Fruit fly (Drosophila melanogaster) whole organism, embryonic: Measurements from ENCODE around the gene Ir25a.
A peak's percentile ranks its signal among the peaks of the same experiment; 100 is the strongest.

Experiments
- BEAF-32 ChIP-seq: fragments of 200-800 bp; sonication (Bioruptor generic); optimal IDR thresholded peaks from 3 replicates; lab custom pipeline; 2017; ENCODE audit warnings: missing biosample characterization, missing genetic modification characterization, mild to moderate bottlenecking, moderate library complexity, missing genetic modification reagents
- Bgb ChIP-seq: fragments of 200-800 bp; sonication (Bioruptor generic); IDR thresholded peaks from 2 replicates; pipeline ENCODE4 v1.3.6; 2022; ENCODE audit warnings: missing biosample characterization, missing genetic modification characterization; ENCODE audit not compliant: partially characterized antibody
- CG10267 ChIP-seq: fragments of 200-800 bp; sonication (Bioruptor generic); optimal IDR thresholded peaks from 2 replicates; lab custom pipeline; 2018; ENCODE audit warnings: missing biosample characterization, mild to moderate bottlenecking, missing genetic modification characterization, moderate library complexity
- CG11398 ChIP-seq: fragments of 200-800 bp; sonication (Bioruptor generic); optimal IDR thresholded peaks from 2 replicates; lab custom pipeline; 2016; ENCODE audit warnings: missing biosample characterization, missing genetic modification characterization
- CG13123 ChIP-seq: fragments of 200-800 bp; sonication (Bioruptor generic); optimal IDR thresholded peaks from 2 replicates; lab custom pipeline; 2016; ENCODE audit warnings: missing biosample characterization, missing genetic modification characterization
- CG14441 ChIP-seq: fragments of 200-800 bp; sonication (Bioruptor generic); IDR thresholded peaks from 2 replicates; pipeline ENCODE4 v1.3.6; 2022; ENCODE audit warnings: missing biosample characterization, missing genetic modification characterization
- CG2116 ChIP-seq: fragments of 200-800 bp; sonication (Bioruptor generic); optimal IDR thresholded peaks from 3 replicates; lab custom pipeline; 2018; ENCODE audit warnings: missing biosample characterization, mild to moderate bottlenecking, missing genetic modification characterization
- CG31441 ChIP-seq: fragments of 200-800 bp; sonication (Bioruptor generic); IDR thresholded peaks from 2 replicates; pipeline ENCODE4 v1.3.6; 2022; ENCODE audit warnings: missing biosample characterization, missing genetic modification characterization
- CG3407 ChIP-seq: fragments of 200-800 bp; sonication (Bioruptor generic); optimal IDR thresholded peaks from 2 replicates; lab custom pipeline; 2018; ENCODE audit warnings: missing biosample characterization, mild to moderate bottlenecking, missing genetic modification characterization
- CG6791 ChIP-seq: fragments of 200-800 bp; sonication (Bioruptor generic); IDR thresholded peaks from 3 replicates; pipeline ENCODE4 v1.3.6; 2022; ENCODE audit warnings: missing biosample characterization, missing genetic modification characterization; ENCODE audit not compliant: partially characterized antibody
- CG7963 ChIP-seq: fragments of 200-800 bp; sonication (Bioruptor generic); IDR thresholded peaks from 3 replicates; pipeline ENCODE4 v1.3.6; 2022; ENCODE audit warnings: missing biosample characterization, missing genetic modification characterization; ENCODE audit not compliant: partially characterized antibody
- Camta ChIP-seq: fragments of 200-800 bp; sonication (Bioruptor generic); optimal IDR thresholded peaks from 2 replicates; lab custom pipeline; 2016; ENCODE audit warnings: missing biosample characterization, missing genetic modification characterization
- Doc2 ChIP-seq: fragments of 200-800 bp; sonication (Bioruptor generic); IDR thresholded peaks from 2 replicates; pipeline ENCODE4 v1.3.6; 2022; ENCODE audit warnings: missing biosample characterization, missing genetic modification characterization
- Doc3 ChIP-seq: fragments of 200-800 bp; sonication (Bioruptor generic); IDR thresholded peaks from 3 replicates; pipeline ENCODE4 v1.3.6; 2022; ENCODE audit warnings: missing biosample characterization, missing genetic modification characterization; ENCODE audit not compliant: partially characterized antibody
- Dp ChIP-seq: fragments of 200-800 bp; sonication (Bioruptor generic); optimal IDR thresholded peaks from 2 replicates; lab custom pipeline; 2018; ENCODE audit warnings: missing biosample characterization, mild to moderate bottlenecking, missing genetic modification characterization, moderate library complexity
- Dref ChIP-seq: fragments of 200-800 bp; sonication (Bioruptor generic); IDR thresholded peaks from 2 replicates; pipeline ENCODE4 v1.3.6; 2022; ENCODE audit warnings: missing biosample characterization, missing genetic modification characterization
- E2f2 ChIP-seq: fragments of 200-800 bp; sonication (Bioruptor generic); IDR thresholded peaks from 2 replicates; pipeline ENCODE4 v1.3.6; 2022; ENCODE audit warnings: missing biosample characterization, missing genetic modification characterization
- GATAe ChIP-seq: fragments of 200-800 bp; sonication (Bioruptor generic); conservative IDR thresholded peaks from 2 replicates; pipeline ENCODE4 v1.3.6; 2022; ENCODE audit warnings: missing biosample characterization, missing genetic modification characterization
- HmgZ ChIP-seq: fragments of 200-800 bp; sonication (Bioruptor generic); optimal IDR thresholded peaks from 2 replicates; lab custom pipeline; 2018; ENCODE audit warnings: missing biosample characterization, mild to moderate bottlenecking, missing genetic modification characterization
- Hr78 ChIP-seq, 2 experiments: fragments of 200-800 bp in 1 of 2; fragments of >200 bp in 1 of 2; sonication (Bioruptor generic) in 1 of 2; optimal IDR thresholded peaks; 2 replicates each; lab custom pipeline; 2017 to 2019; ENCODE audit warnings: missing biosample characterization in 2 of 2, missing genetic modification characterization in 2 of 2, mild to moderate bottlenecking in 1 of 2, moderate library complexity in 1 of 2
- MBD-R2 ChIP-seq: fragments of 200-800 bp; sonication (Bioruptor generic); IDR thresholded peaks from 2 replicates; pipeline ENCODE4 v1.3.6; 2022; ENCODE audit warnings: missing biosample characterization, missing genetic modification characterization
- Mes4 ChIP-seq: fragments of 200-800 bp; sonication (Bioruptor generic); optimal IDR thresholded peaks from 2 replicates; lab custom pipeline; 2016; ENCODE audit warnings: missing biosample characterization, missing genetic modification characterization
- Oli ChIP-seq: fragments of 200-800 bp; sonication (Bioruptor generic); optimal IDR thresholded peaks from 2 replicates; lab custom pipeline; 2018; ENCODE audit warnings: missing biosample characterization, mild to moderate bottlenecking, missing genetic modification characterization, moderate library complexity
- Opbp ChIP-seq: fragments of 200-800 bp; sonication (Bioruptor generic); IDR thresholded peaks from 3 replicates; pipeline ENCODE4 v1.3.6; 2022; ENCODE audit warnings: missing biosample characterization, missing genetic modification characterization; ENCODE audit not compliant: partially characterized antibody
- Sry-δ ChIP-seq: fragments of 200-800 bp; sonication (Bioruptor generic); optimal IDR thresholded peaks from 2 replicates; lab custom pipeline; 2016; ENCODE audit warnings: missing biosample characterization, missing genetic modification characterization
- br ChIP-seq: fragments of >200 bp; optimal IDR thresholded peaks from 2 replicates; lab custom pipeline; 2017
- ci ChIP-seq: fragments of 200-800 bp; sonication (Bioruptor generic); IDR thresholded peaks from 3 replicates; pipeline ENCODE4 v1.3.6; 2022; ENCODE audit warnings: missing biosample characterization, missing genetic modification characterization
- crp ChIP-seq, 2 experiments: fragments of 200-800 bp; sonication (Bioruptor generic); optimal IDR thresholded peaks; 2 replicates in 1 of 2; 3 replicates in 1 of 2; lab custom pipeline; 2017; ENCODE audit warnings: missing biosample characterization in 2 of 2, missing genetic modification characterization in 2 of 2, mild to moderate bottlenecking in 1 of 2, moderate library complexity in 1 of 2
- danr ChIP-seq: fragments of 200-800 bp; sonication (Bioruptor generic); IDR thresholded peaks from 2 replicates; pipeline ENCODE4 v1.3.6; 2022; ENCODE audit warnings: missing biosample characterization, missing genetic modification characterization
- dimm ChIP-seq: fragments of 200-800 bp; sonication (Bioruptor generic); IDR thresholded peaks from 2 replicates; pipeline ENCODE4 v1.3.6; 2022; ENCODE audit warnings: missing biosample characterization, missing genetic modification characterization
- gro ChIP-seq: fragments of 200-800 bp; sonication (Bioruptor generic); optimal IDR thresholded peaks from 2 replicates; lab custom pipeline; 2016; ENCODE audit warnings: missing biosample characterization, missing genetic modification characterization
- gt ChIP-seq: fragments of 200-800 bp; sonication (Bioruptor generic); IDR thresholded peaks from 2 replicates; pipeline ENCODE4 v1.3.6; 2022; ENCODE audit warnings: missing biosample characterization, missing genetic modification characterization
- h ChIP-seq: fragments of >200 bp; optimal IDR thresholded peaks from 2 replicates; lab custom pipeline; 2017
- hbn ChIP-seq: fragments of 200-800 bp; sonication (Bioruptor generic); IDR thresholded peaks from 2 replicates; pipeline ENCODE4 v1.3.6; 2022; ENCODE audit warnings: missing biosample characterization, missing genetic modification characterization; ENCODE audit not compliant: partially characterized antibody
- knrl ChIP-seq: fragments of 200-800 bp; sonication (Bioruptor generic); IDR thresholded peaks from 3 replicates; pipeline ENCODE4 v1.3.6; 2022; ENCODE audit warnings: missing biosample characterization, missing genetic modification characterization; ENCODE audit not compliant: partially characterized antibody
- nerfin-1 ChIP-seq: fragments of 200-800 bp; sonication (Bioruptor generic); optimal IDR thresholded peaks from 3 replicates; lab custom pipeline; 2019; ENCODE audit warnings: missing biosample characterization, mild to moderate bottlenecking, missing genetic modification characterization, moderate library complexity
- nmo ChIP-seq: fragments of 200-800 bp; sonication (Bioruptor generic); optimal IDR thresholded peaks from 2 replicates; lab custom pipeline; 2018; ENCODE audit warnings: missing biosample characterization, mild to moderate bottlenecking, missing genetic modification characterization, moderate library complexity
- pan ChIP-seq, 4 experiments: fragments of >200 bp in 3 of 4; fragments of 200-800 bp in 1 of 4; sonication (Bioruptor generic) in 1 of 4; optimal IDR thresholded peaks in 3 of 4; IDR thresholded peaks in 1 of 4; 2 replicates each; pipeline versions ENCODE4 v1.3.6 to Lab custom; 2017 to 2022; ENCODE audit warnings: missing biosample characterization in 2 of 4, missing genetic modification characterization in 2 of 4, mixed read lengths in 1 of 4
- pzg ChIP-seq: fragments of 200-800 bp; sonication (Bioruptor generic); optimal IDR thresholded peaks from 3 replicates; lab custom pipeline; 2018; ENCODE audit warnings: missing biosample characterization, mild to moderate bottlenecking, missing genetic modification characterization, moderate library complexity
- sd ChIP-seq: fragments of 200-800 bp; sonication (Bioruptor generic); optimal IDR thresholded peaks from 3 replicates; lab custom pipeline; 2018; ENCODE audit warnings: missing biosample characterization, mild to moderate bottlenecking, missing genetic modification characterization, moderate library complexity
- sens-2 ChIP-seq: fragments of 200-800 bp; sonication (Bioruptor generic); IDR thresholded peaks from 2 replicates; pipeline ENCODE4 v1.3.6; 2022; ENCODE audit warnings: missing biosample characterization, missing genetic modification characterization
- slp2 ChIP-seq: fragments of 200-800 bp; sonication (Bioruptor generic); optimal IDR thresholded peaks from 2 replicates; lab custom pipeline; 2016; ENCODE audit warnings: missing biosample characterization, missing genetic modification characterization
- so ChIP-seq: fragments of 200-800 bp; sonication (Bioruptor generic); IDR thresholded peaks from 3 replicates; pipeline ENCODE4 v1.3.6; 2022; ENCODE audit warnings: missing biosample characterization, missing genetic modification characterization
- stwl ChIP-seq: fragments of 200-800 bp; sonication (Bioruptor generic); optimal IDR thresholded peaks from 3 replicates; lab custom pipeline; 2018; ENCODE audit warnings: missing biosample characterization, mild to moderate bottlenecking, missing genetic modification characterization, moderate library complexity
- sug ChIP-seq: fragments of 200-800 bp; optimal IDR thresholded peaks from 2 replicates; lab custom pipeline; 2019; ENCODE audit warnings: missing biosample characterization, mild to moderate bottlenecking, missing genetic modification characterization, moderate library complexity
- tna ChIP-seq: fragments of 200-800 bp; sonication (Bioruptor generic); IDR thresholded peaks from 2 replicates; pipeline ENCODE4 v1.3.6; 2022; ENCODE audit warnings: missing biosample characterization, missing genetic modification characterization; ENCODE audit not compliant: partially characterized antibody
- unc-4 ChIP-seq: fragments of 200-800 bp; sonication (Bioruptor generic); IDR thresholded peaks from 2 replicates; pipeline ENCODE4 v1.3.6; 2022; ENCODE audit warnings: missing biosample characterization, missing genetic modification characterization; ENCODE audit not compliant: partially characterized antibody
- usp ChIP-seq: fragments of >200 bp; optimal IDR thresholded peaks from 2 replicates; lab custom pipeline; 2017; ENCODE audit warnings: missing biosample characterization, missing genetic modification characterization

The Ir25a gene

dm6 chr2L:4819995-4820394 is 15.1 kb downstream of the Ir25a start (continued):
- TF ChIP-seq CG14441 (GFP tag; lab: Robert Waterston, UW): no peak
- no peak for TF ChIP-seq so (GFP tag; lab: Robert Waterston, UW)
- no peak for TF ChIP-seq h (lab: Kevin White, UChicago)
- no peak for TF ChIP-seq Camta (GFP tag; lab: Kevin White, UChicago)
- no peak for TF ChIP-seq dimm (GFP tag; lab: Robert Waterston, UW)
- peak; percentile 11; the same call in 1 of the 3 replicates for TF ChIP-seq ci (GFP tag; lab: Robert Waterston, UW)
- TF ChIP-seq Doc2 (GFP tag; lab: Robert Waterston, UW): no peak
- no peak for TF ChIP-seq gt (GFP tag; lab: Robert Waterston, UW)
- TF ChIP-seq GATAe: no peak
- no peak for TF ChIP-seq Mes4 (GFP tag; lab: Kevin White, UChicago)
- TF ChIP-seq CG11398: no peak
- no peak for TF ChIP-seq CG3407 (GFP tag; lab: Kevin White, UChicago)
- no peak for TF ChIP-seq CG13123
- TF ChIP-seq sens-2 (GFP tag; lab: Robert Waterston, UW): no peak
- no peak for TF ChIP-seq nerfin-1 (tag; lab: Kevin White, UChicago)

- peak; percentile 4 for TF ChIP-seq sug
- TF ChIP-seq Dref: peak; percentile 66
- peak; percentile 25 for TF ChIP-seq Sry-δ
- no peak for TF ChIP-seq br (lab: Kevin White, UChicago)
- TF ChIP-seq gro: peak; percentile 4
- TF ChIP-seq CG7963 (GFP tag; lab: Robert Waterston, UW): 0 out of 3 replicates have a peak, but pooled peaks have one; percentile 43
- peak; percentile 89 for TF ChIP-seq stwl (tag; lab: Kevin White, UChicago)
- no peak for TF ChIP-seq CG31441 (GFP tag; lab: Robert Waterston, UW)
- TF ChIP-seq CG2116 (GFP tag; lab: Kevin White, UChicago): peak; percentile 41
- 0 out of 3 replicates have a peak, but pooled peaks have one; percentile 13 for TF ChIP-seq Opbp
- peak; percentile 28 for TF ChIP-seq BEAF-32 (GFP tag; lab: Kevin White, UChicago)
- no peak for TF ChIP-seq slp2 (GFP tag; lab: Kevin White, UChicago)
- TF ChIP-seq tna: 0 out of 2 replicates have a peak, but pooled peaks have one; percentile 50
- peak; percentile 48; the same call in 1 of the 2 replicates for TF ChIP-seq Bgb (GFP tag; lab: Robert Waterston, UW)
- TF ChIP-seq usp: no peak
- TF ChIP-seq danr (GFP tag; lab: Robert Waterston, UW): no peak
- peak; percentile 14 for TF ChIP-seq nerfin-1 (tag; lab: Kevin White, UChicago)
- no peak for TF ChIP-seq Oli (tag; lab: Kevin White, UChicago)
- TF ChIP-seq E2f2 (GFP tag; lab: Robert Waterston, UW): peak; percentile 97
- TF ChIP-seq Dp (GFP tag; lab: Kevin White, UChicago): peak; percentile 95
- TF ChIP-seq pzg (GFP tag; lab: Kevin White, UChicago): peak; percentile 89
- peak; percentile 43; the same call in 1 of the 2 replicates for TF ChIP-seq unc-4
- TF ChIP-seq HmgZ: peak; percentile 30
- peak; percentile 80 for TF ChIP-seq MBD-R2
- TF ChIP-seq nmo (GFP tag; lab: Kevin White, UChicago): peak; percentile 8
- TF ChIP-seq CG10267 (tag; lab: Kevin White, UChicago): peak; percentile 58
- peak; percentile 33; the same call in 1 of the 2 replicates for TF ChIP-seq hbn (GFP tag; lab: Robert Waterston, UW)
- no peak for TF ChIP-seq CG14441 (GFP tag; lab: Robert Waterston, UW)
- no peak for TF ChIP-seq pan (optimal IDR thresholded peaks at IDR 0.05; lab: Kevin White, UChicago)
- TF ChIP-seq pan (GFP tag; optimal IDR thresholded peaks at IDR 0.05 in 1 of 2, IDR thresholded peaks at IDR 0.05 in 1 of 2): no peak
- TF ChIP-seq Hr78 (GFP tag; optimal IDR thresholded peaks at IDR 0.05; lab: Kevin White, UChicago): no peak
- peak; percentile 38; the same call in 1 of the 3 replicates for TF ChIP-seq Doc3
- TF ChIP-seq sd (tag; lab: Kevin White, UChicago): peak; percentile 100
- TF ChIP-seq CG6791 (GFP tag; lab: Robert Waterston, UW): 0 out of 3 replicates have a peak, but pooled peaks have one; percentile 6
- TF ChIP-seq knrl (GFP tag; lab: Robert Waterston, UW): 0 out of 3 replicates have a peak, but pooled peaks have one; percentile 4
- peak; percentile 78 to 94 for TF ChIP-seq crp (GFP tag; optimal IDR thresholded peaks at IDR 0.05; lab: Kevin White, UChicago)
Observed at dm6 chr2L:4818056-4818455, 17.0 kb downstream of the Ir25a start, which contains the start of gene CG3225. TSS of gene CG3225 (minus strand) at chr2L:4818245.
